Worm (Caenorhabditis elegans): ENCODE measurements around the gene hrg-5.

Gene hrg-5

ce11 chrIV:11026648-11027047 is 2.6 kb downstream of the hrg-5 start (continued):
- TF ChIP-seq lin-14 (GFP tag; optimal IDR thresholded peaks at IDR 0.05) (peak; percentile 51), efl-1 (optimal IDR thresholded peaks at IDR 0.05) (peak in 1 of 2 experiments; percentile 26), efl-1 (GFP tag; optimal IDR thresholded peaks at IDR 0.05 in 1 of 2) (peak in 1 of 2 experiments; percentile 45), fkh-8 (tag; optimal IDR thresholded peaks at IDR 0.05) (peak; percentile 49), pag-3 (tag; optimal IDR thresholded peaks at IDR 0.05; ENCODE audit: borderline replicate concordance, insufficient read depth) (no peak), fkh-4 (tag; optimal IDR thresholded peaks at IDR 0.05; ENCODE audit: borderline replicate concordance) (peak; percentile 14)

DNA sequence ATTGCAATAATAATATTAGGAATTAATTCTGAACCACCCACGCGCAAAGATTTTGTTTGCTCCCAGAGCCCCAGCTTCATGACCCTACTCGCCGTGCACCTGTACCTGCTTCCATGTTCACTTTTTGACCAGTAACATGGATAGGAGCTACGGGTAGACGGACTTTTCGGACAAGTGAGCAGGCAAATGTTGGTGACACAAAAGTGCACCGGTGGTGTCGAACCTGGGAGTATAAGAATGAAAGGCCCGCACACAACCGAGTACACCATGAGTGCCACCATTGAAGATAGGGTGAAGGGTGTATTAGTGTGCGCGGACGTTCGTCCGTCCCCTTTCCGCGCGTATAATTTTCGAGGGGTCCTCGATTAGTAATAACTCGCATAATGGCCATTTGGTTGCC is 3.3 kb downstream of the hrg-5 start:
- TF ChIP-seq tbx-2 (tag; optimal IDR thresholded peaks at IDR 0.05) = no peak
- TF ChIP-seq lir-3 (tag; optimal IDR thresholded peaks at IDR 0.05; ENCODE audit: poor library complexity) = no peak
- TF ChIP-seq nhr-19 (GFP tag; conservative IDR thresholded peaks at IDR 0.05) = peak; percentile 23
- TF ChIP-seq ztf-4 (tag; optimal IDR thresholded peaks at IDR 0.05) = peak; percentile 1
- no peak for TF ChIP-seq pqm-1 (tag; optimal IDR thresholded peaks at IDR 0.05)
- peak; percentile 14 for TF ChIP-seq nhr-47 (tag; optimal IDR thresholded peaks at IDR 0.05)
- TF ChIP-seq unc-62 (GFP tag; optimal IDR thresholded peaks at IDR 0.05) = no peak
- peak; percentile 18 for TF ChIP-seq mep-1 (tag; optimal IDR thresholded peaks at IDR 0.05)
- 0 out of 2 replicates have a peak, but pooled peaks have one; percentile 8 for TF ChIP-seq grh-1 (GFP tag; IDR thresholded peaks at IDR 0.05)
- TF ChIP-seq ceh-8 (GFP tag; optimal IDR thresholded peaks at IDR 0.05) = no peak
- TF ChIP-seq ama-1 (optimal IDR thresholded peaks at IDR 0.05) = peak; percentile 64
- peak; percentile 28 for TF ChIP-seq rnt-1 (tag; optimal IDR thresholded peaks at IDR 0.05)
- TF ChIP-seq mef-2 (tag; optimal IDR thresholded peaks at IDR 0.05) = no peak
- TF ChIP-seq alr-1 (tag; optimal IDR thresholded peaks at IDR 0.05; ENCODE audit: borderline replicate concordance) = no peak

- TF ChIP-seq zip-4 (GFP tag; optimal IDR thresholded peaks at IDR 0.05) = no peak
- TF ChIP-seq unc-130 (tag; optimal IDR thresholded peaks at IDR 0.05) = no peak
- TF ChIP-seq lin-14 (GFP tag; optimal IDR thresholded peaks at IDR 0.05) = no peak
- TF ChIP-seq zag-1 (tag; optimal IDR thresholded peaks at IDR 0.05) = no peak
- TF ChIP-seq lin-39 (tag; optimal IDR thresholded peaks at IDR 0.05) = no peak
- TF ChIP-seq jun-1 (tag; optimal IDR thresholded peaks at IDR 0.05) = no peak
- no peak for TF ChIP-seq nhr-77 (tag; optimal IDR thresholded peaks at IDR 0.05)
- TF ChIP-seq snu-23 (GFP tag; optimal IDR thresholded peaks at IDR 0.05) = no peak
- TF ChIP-seq mab-9 (GFP tag; IDR thresholded peaks at IDR 0.05) = no peak
- TF ChIP-seq swsn-7 (tag; optimal IDR thresholded peaks at IDR 0.05) = no peak
- TF ChIP-seq nhr-85 (tag) = no peak
- TF ChIP-seq mdl-1 (tag; optimal IDR thresholded peaks at IDR 0.05) = no peak
- no peak for TF ChIP-seq nhr-12 (tag; optimal IDR thresholded peaks at IDR 0.05)
- TF ChIP-seq F16B12.6 (tag; optimal IDR thresholded peaks at IDR 0.05) = no peak
These were observed 6.9 kb downstream of the hrg-5 start, which contains the start of gene alh-3 for ce11 chrIV:11022303-11022702. alh-3 (plus strand) TSS chrIV:11022603.

DNA sequence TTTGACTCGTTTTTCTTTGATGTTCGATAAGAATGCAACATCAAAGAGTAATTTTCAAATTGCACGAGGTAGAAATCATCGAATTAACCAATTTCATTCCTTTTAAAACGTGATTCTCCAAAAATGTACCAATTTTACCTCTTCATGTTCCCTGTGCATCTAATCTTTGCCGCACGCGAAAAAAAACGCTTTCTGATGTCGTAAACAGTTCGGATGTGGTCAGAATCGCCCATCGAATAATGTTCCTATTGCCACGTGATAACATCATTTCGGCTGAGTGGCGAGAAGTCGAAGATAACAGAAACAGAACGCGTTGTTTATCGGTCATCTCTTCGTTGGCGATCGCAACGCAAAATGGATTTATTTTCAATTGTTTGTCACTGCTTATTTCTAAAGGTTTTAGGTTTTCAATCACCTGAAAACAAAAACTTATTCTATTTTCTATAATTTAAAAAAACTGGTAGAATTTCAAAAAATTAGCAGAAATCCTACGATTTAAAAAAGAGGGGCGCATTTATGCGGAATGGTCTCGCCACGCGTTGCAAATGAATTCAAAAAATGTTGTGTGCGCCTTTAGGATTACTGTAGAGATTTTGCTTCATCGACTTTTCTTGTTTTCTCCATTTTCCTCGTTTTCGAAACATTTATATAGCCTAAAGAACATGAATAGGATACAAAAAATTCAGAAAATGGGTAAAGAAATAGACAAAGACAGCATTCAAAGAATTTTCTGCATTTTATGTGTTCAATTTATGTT is 7.5 kb downstream of the hrg-5 start, which contains the start of gene mogs-1:
TSS of gene mogs-1 (minus strand) at position 417 of the 757 bp plus-strand sequence.
- TF ChIP-seq mef-2 (tag; optimal IDR thresholded peaks at IDR 0.05) (no peak), unc-98 (GFP tag; IDR thresholded peaks at IDR 0.05) (no peak), C04F5.9 (tag; optimal IDR thresholded peaks at IDR 0.05) (no peak), unc-130 (tag; optimal IDR thresholded peaks at IDR 0.05) (peak; percentile 1), ceh-90 (tag; optimal IDR thresholded peaks at IDR 0.05) (no peak), mep-1 (tag; optimal IDR thresholded peaks at IDR 0.05) (peak; percentile 50), hpl-2 (GFP tag; optimal IDR thresholded peaks at IDR 0.05) (no peak), sptf-1 (tag; optimal IDR thresholded peaks at IDR 0.05) (no peak), hlh-4 (tag; optimal IDR thresholded peaks at IDR 0.05) (no peak), egl-27 (tag; optimal IDR thresholded peaks at IDR 0.05) (no peak), unc-30 (tag; optimal IDR thresholded peaks at IDR 0.05) (no peak), tbx-2 (tag; optimal IDR thresholded peaks at IDR 0.05) (peak; percentile 11), ztf-11 (tag; optimal IDR thresholded peaks at IDR 0.05) (no peak), ztf-4 (tag; optimal IDR thresholded peaks at IDR 0.05) (peak; percentile 60), lin-14 (GFP tag; optimal IDR thresholded peaks at IDR 0.05) (peak; percentile 65), snpc-4 (tag; optimal IDR thresholded peaks at IDR 0.05) (no peak), snu-23 (GFP tag; optimal IDR thresholded peaks at IDR 0.05) (peak; percentile 38), elt-2 (tag; optimal IDR thresholded peaks at IDR 0.05) (no peak), nhr-11 (tag; optimal IDR thresholded peaks at IDR 0.05) (no peak), xbp-1 (tag; optimal IDR thresholded peaks at IDR 0.05) (no peak), nhr-19 (GFP tag; conservative IDR thresholded peaks at IDR 0.05) (0 out of 2 replicates have a peak, but pooled peaks have one; percentile 26), C16A3.4 (tag; optimal IDR thresholded peaks at IDR 0.05) (no peak), nhr-85 (tag) (peak; percentile 87), mdl-1 (tag; optimal IDR thresholded peaks at IDR 0.05) (peak in 1 of 2 experiments; percentile 56)
